Fruit fly (Drosophila melanogaster) whole organism, adult: Measurements from ENCODE around the gene Sptr.

ENCODE experiments used
- Clk ChIP-seq: fragments of 200-800 bp; sonication (Bioruptor generic); optimal IDR thresholded peaks from 2 replicates; lab custom pipeline; 2017; ENCODE audit warnings: missing biosample characterization, missing genetic modification characterization
- kay ChIP-seq: fragments of 200-800 bp; sonication (Bioruptor generic); peaks from one replicate; lab custom pipeline; 2016; ENCODE audit warnings: missing biosample characterization, missing genetic modification characterization, borderline replicate concordance

DNA sequence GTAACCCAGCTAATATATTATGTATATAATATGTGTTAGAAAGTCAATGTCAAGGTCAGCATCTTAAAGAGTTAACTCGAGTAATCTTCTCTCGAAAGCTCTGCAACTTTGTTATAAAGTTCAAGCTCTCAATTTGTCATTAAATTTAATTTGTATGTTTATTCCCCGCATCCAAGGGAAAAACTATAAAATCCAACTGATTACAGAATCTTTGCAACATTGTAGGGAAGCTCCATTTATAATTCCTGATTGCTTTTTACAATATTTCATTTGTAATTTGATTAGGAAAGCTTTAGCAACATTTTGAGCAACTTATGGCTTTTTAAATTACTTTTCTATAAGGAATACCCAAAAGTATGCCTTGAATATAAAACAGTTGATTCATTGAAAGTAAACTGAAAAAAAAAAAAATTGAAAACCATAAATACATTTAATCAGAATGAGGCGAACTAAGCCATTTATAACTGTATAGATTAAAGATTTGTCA lies 2.5 kb upstream of the Sptr start:
- TF ChIP-seq kay (GFP tag; lab: Kevin White, UChicago) (no peak), Clk (GFP tag; lab: Kevin White, UChicago) (no peak)
